Fruit fly (Drosophila melanogaster) whole organism, wandering third instar larva: ENCODE data around the gene topi.

Experiments
- HLH106 ChIP-seq: fragments of 200-800 bp; optimal IDR thresholded peaks from 3 replicates; lab custom pipeline; 2019; ENCODE audit warnings: missing biosample characterization, mild to moderate bottlenecking, missing genetic modification characterization, moderate library complexity
- OdsH ChIP-seq: fragments of 200-800 bp; sonication (Bioruptor generic); optimal IDR thresholded peaks from 2 replicates; lab custom pipeline; 2016; ENCODE audit warnings: missing biosample characterization, mild to moderate bottlenecking, missing genetic modification characterization
- fru ChIP-seq: fragments of 200-800 bp; sonication (Bioruptor generic); optimal IDR thresholded peaks from 3 replicates; lab custom pipeline; 2016; ENCODE audit warnings: missing biosample characterization, mild to moderate bottlenecking, missing genetic modification characterization
- lola ChIP-seq: fragments of >200 bp; optimal IDR thresholded peaks from 2 replicates; lab custom pipeline; 2017; ENCODE audit warnings: missing biosample characterization, missing genetic modification characterization
- psq ChIP-seq: fragments of 200-800 bp; sonication (Bioruptor generic); optimal IDR thresholded peaks from 3 replicates; lab custom pipeline; 2017; ENCODE audit warnings: missing biosample characterization, mild to moderate bottlenecking, missing genetic modification characterization, moderate library complexity

DNA sequence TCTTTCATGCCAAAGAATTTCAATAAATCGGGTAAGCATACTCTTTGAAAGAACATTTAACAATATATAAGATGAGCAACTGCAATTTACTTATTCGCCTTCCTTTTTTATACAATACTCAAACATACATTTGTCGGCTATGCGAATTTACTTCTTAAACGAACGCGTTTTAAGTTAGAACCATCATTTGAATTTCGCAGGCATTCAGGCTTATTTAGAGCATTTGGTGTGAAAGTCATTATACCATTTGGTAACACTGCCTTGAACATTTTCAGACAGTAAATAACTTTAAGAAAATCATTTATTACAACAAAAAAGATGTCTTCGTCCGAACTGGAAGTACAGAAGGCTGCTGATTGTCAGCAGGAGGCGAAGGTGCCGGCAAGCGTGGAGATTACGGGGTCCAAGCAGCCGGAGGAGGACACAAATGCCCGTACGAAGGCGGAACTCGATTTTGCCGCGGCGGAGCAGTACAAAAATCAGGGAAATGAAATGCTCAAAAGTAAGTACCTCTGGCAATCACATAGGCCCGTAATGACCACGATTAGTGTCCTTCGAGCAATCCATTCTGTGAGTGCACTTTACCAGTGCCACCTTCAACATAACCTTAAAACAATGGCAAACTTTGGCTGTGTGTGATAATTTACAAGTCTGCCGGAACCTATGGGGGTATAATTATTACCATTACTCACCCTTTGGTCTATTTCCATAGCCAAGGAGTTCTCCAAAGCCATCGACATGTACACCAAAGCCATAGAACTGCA is 26.8 kb upstream of the topi start:
- no peak for TF ChIP-seq HLH106 (tag; lab: Kevin White, UChicago)
- TF ChIP-seq OdsH (GFP tag; lab: Kevin White, UChicago), result no peak
- TF ChIP-seq psq (GFP tag; lab: Kevin White, UChicago), result no peak
- TF ChIP-seq lola (GFP tag; lab: Kevin White, UChicago), result no peak
- no peak for TF ChIP-seq fru (GFP tag; lab: Kevin White, UChicago)
